Fruit fly (Drosophila melanogaster): Measurements from ENCODE around the gene CG4020.
A peak's percentile ranks its signal among the peaks of the same experiment; 100 is the strongest.

Gene CG4020

dm6 chrX:5905446-5905845, at the start of gene CG4020:
Gene CG4020 (plus strand): TSS chrX:5905746.
- TF ChIP-seq psq (optimal IDR thresholded peaks at IDR 0.05) (no peak), h (optimal IDR thresholded peaks at IDR 0.05) (no peak), insv (optimal IDR thresholded peaks at IDR 0.05) (no peak), ttk (optimal IDR thresholded peaks at IDR 0.05) (no peak), Myc (optimal IDR thresholded peaks at IDR 0.05) (no peak), Sin3A (optimal IDR thresholded peaks at IDR 0.05) (no peak)

- TF ChIP-seq h (optimal IDR thresholded peaks at IDR 0.05) (no peak), Sin3A (optimal IDR thresholded peaks at IDR 0.05) (no peak), insv (optimal IDR thresholded peaks at IDR 0.05) (no peak)
Observed at dm6 chrX:5865051-5865450, 40.5 kb upstream of the CG4020 start, which contains the start of gene CG43137. Gene CG43137 (minus strand): TSS chrX:5865151.

dm6 chrX:5866095-5866494, 39.5 kb upstream of the CG4020 start:
- no peak for TF ChIP-seq ttk (optimal IDR thresholded peaks at IDR 0.05)
- TF ChIP-seq Myc (optimal IDR thresholded peaks at IDR 0.05): no peak
- TF ChIP-seq psq (optimal IDR thresholded peaks at IDR 0.05): no peak
- no peak for TF ChIP-seq insv (optimal IDR thresholded peaks at IDR 0.05)
- TF ChIP-seq Sin3A (optimal IDR thresholded peaks at IDR 0.05): no peak
- TF ChIP-seq h (optimal IDR thresholded peaks at IDR 0.05): no peak

dm6 chrX:5868795-5869194, 36.8 kb upstream of the CG4020 start, which contains the start of gene CG15764:
Gene CG15764 (plus strand): TSS chrX:5869095.
- TF ChIP-seq ttk (optimal IDR thresholded peaks at IDR 0.05) (no peak), insv (optimal IDR thresholded peaks at IDR 0.05) (no peak), psq (optimal IDR thresholded peaks at IDR 0.05) (no peak), Sin3A (optimal IDR thresholded peaks at IDR 0.05) (no peak), h (optimal IDR thresholded peaks at IDR 0.05) (no peak), Myc (optimal IDR thresholded peaks at IDR 0.05) (no peak)

dm6 chrX:5873164-5873563, 32.4 kb upstream of the CG4020 start, which contains the start of gene GAA1:
Gene GAA1 (minus strand): TSS chrX:5873357.
- no peak for TF ChIP-seq ttk (optimal IDR thresholded peaks at IDR 0.05)
- no peak for TF ChIP-seq h (optimal IDR thresholded peaks at IDR 0.05)
- no peak for TF ChIP-seq Myc (optimal IDR thresholded peaks at IDR 0.05)
- TF ChIP-seq psq (optimal IDR thresholded peaks at IDR 0.05): no peak
- no peak for TF ChIP-seq insv (optimal IDR thresholded peaks at IDR 0.05)
- no peak for TF ChIP-seq Sin3A (optimal IDR thresholded peaks at IDR 0.05)

- no peak for TF ChIP-seq ttk (optimal IDR thresholded peaks at IDR 0.05)
- no peak for TF ChIP-seq h (optimal IDR thresholded peaks at IDR 0.05)
- TF ChIP-seq insv (optimal IDR thresholded peaks at IDR 0.05): no peak
- TF ChIP-seq Sin3A (optimal IDR thresholded peaks at IDR 0.05): no peak
- TF ChIP-seq psq (optimal IDR thresholded peaks at IDR 0.05): no peak
- TF ChIP-seq Myc (optimal IDR thresholded peaks at IDR 0.05): no peak
Observed at dm6 chrX:5876584-5876983, 29.0 kb upstream of the CG4020 start, which contains the start of gene mof. Gene mof (minus strand): TSS chrX:5876853.

dm6 chrX:5879543-5879943, 26.0 kb upstream of the CG4020 start, which contains the start of the genes Usp30 and CG16721:
Gene Usp30 (minus strand): TSS chrX:5879787.
Gene CG16721 (plus strand): TSS chrX:5879869.
- TF ChIP-seq psq (optimal IDR thresholded peaks at IDR 0.05) (peak; percentile 25), Sin3A (optimal IDR thresholded peaks at IDR 0.05) (peak; percentile 4), ttk (optimal IDR thresholded peaks at IDR 0.05) (no peak)

dm6 chrX:5880139-5880924, 25.2 kb upstream of the CG4020 start:
- TF ChIP-seq Sin3A (optimal IDR thresholded peaks at IDR 0.05): no peak
- peak; percentile 16 for TF ChIP-seq psq (optimal IDR thresholded peaks at IDR 0.05)

dm6 chrX:5883394-5883793, 22.2 kb upstream of the CG4020 start:
- TF ChIP-seq Myc (optimal IDR thresholded peaks at IDR 0.05) (no peak), psq (optimal IDR thresholded peaks at IDR 0.05) (no peak)

- TF ChIP-seq Myc (optimal IDR thresholded peaks at IDR 0.05) (no peak), Sin3A (optimal IDR thresholded peaks at IDR 0.05) (no peak), psq (optimal IDR thresholded peaks at IDR 0.05) (no peak), ttk (optimal IDR thresholded peaks at IDR 0.05) (no peak), h (optimal IDR thresholded peaks at IDR 0.05) (no peak), insv (optimal IDR thresholded peaks at IDR 0.05) (no peak)
Observed at dm6 chrX:5884294-5884693, 21.3 kb upstream of the CG4020 start.

dm6 chrX:5884887-5885286, 20.7 kb upstream of the CG4020 start:
- TF ChIP-seq ttk (optimal IDR thresholded peaks at IDR 0.05) (no peak), Myc (optimal IDR thresholded peaks at IDR 0.05) (no peak), insv (optimal IDR thresholded peaks at IDR 0.05) (no peak), psq (optimal IDR thresholded peaks at IDR 0.05) (no peak), h (optimal IDR thresholded peaks at IDR 0.05) (no peak), Sin3A (optimal IDR thresholded peaks at IDR 0.05) (no peak)

dm6 chrX:5885521-5885920, 20.0 kb upstream of the CG4020 start:
- TF ChIP-seq psq (optimal IDR thresholded peaks at IDR 0.05) (no peak), h (optimal IDR thresholded peaks at IDR 0.05) (no peak), Myc (optimal IDR thresholded peaks at IDR 0.05) (no peak), ttk (optimal IDR thresholded peaks at IDR 0.05) (no peak), insv (optimal IDR thresholded peaks at IDR 0.05) (no peak)

dm6 chrX:5885973-5886372, 19.6 kb upstream of the CG4020 start:
- TF ChIP-seq ttk (optimal IDR thresholded peaks at IDR 0.05): no peak
- no peak for TF ChIP-seq insv (optimal IDR thresholded peaks at IDR 0.05)
- no peak for TF ChIP-seq Sin3A (optimal IDR thresholded peaks at IDR 0.05)
- no peak for TF ChIP-seq psq (optimal IDR thresholded peaks at IDR 0.05)
- TF ChIP-seq Myc (optimal IDR thresholded peaks at IDR 0.05): no peak
- no peak for TF ChIP-seq h (optimal IDR thresholded peaks at IDR 0.05)
